Worm (Caenorhabditis elegans) whole organism, young adult: ENCODE data around the gene magu-4.

Source experiments
- C17E4.6 ChIP-seq: fragments of 200-800 bp; sonication (Bioruptor generic); IDR thresholded peaks from 2 replicates; pipeline ENCODE4 v1.3.6; 2022; ENCODE audit warnings: missing genetic modification reagents, missing genetic modification characterization, missing compliant biosample characterization
- F22D6.2 ChIP-seq: sonication (generic microtip); optimal IDR thresholded peaks from 2 replicates; lab custom pipeline; 2016; ENCODE audit warnings: mild to moderate bottlenecking, missing genetic modification characterization, missing compliant biosample characterization
- Y53F4B.3 ChIP-seq: fragments of 200-800 bp; sonication (Bioruptor generic); IDR thresholded peaks from 2 replicates; pipeline ENCODE4 v1.3.6; 2022; ENCODE audit warnings: missing genetic modification reagents, missing genetic modification characterization, missing compliant biosample characterization
- hlh-12 ChIP-seq: sonication (generic microtip); optimal IDR thresholded peaks from 2 replicates; lab custom pipeline; 2016; ENCODE audit warnings: missing genetic modification characterization, missing compliant biosample characterization
- lin-54 ChIP-seq: fragments of 200-800 bp; sonication (Bioruptor generic); optimal IDR thresholded peaks from 2 replicates; lab custom pipeline; 2018; ENCODE audit warnings: mild to moderate bottlenecking, missing genetic modification characterization, missing compliant biosample characterization
- lir-1 ChIP-seq: fragments of 200-800 bp; sonication (Bioruptor generic); conservative IDR thresholded peaks from 2 replicates; pipeline ENCODE4 v1.3.6; 2022; ENCODE audit warnings: missing genetic modification reagents, missing genetic modification characterization, missing compliant biosample characterization
- nhr-80 ChIP-seq: sonication (generic microtip); optimal IDR thresholded peaks from 2 replicates; lab custom pipeline; 2016; ENCODE audit warnings: missing genetic modification characterization, missing compliant biosample characterization
- tbx-9 ChIP-seq: sonication (generic microtip); optimal IDR thresholded peaks from 2 replicates; lab custom pipeline; 2016; ENCODE audit warnings: borderline replicate concordance, missing genetic modification characterization, inconsistent platforms, missing compliant biosample characterization

magu-4 gene

DNA sequence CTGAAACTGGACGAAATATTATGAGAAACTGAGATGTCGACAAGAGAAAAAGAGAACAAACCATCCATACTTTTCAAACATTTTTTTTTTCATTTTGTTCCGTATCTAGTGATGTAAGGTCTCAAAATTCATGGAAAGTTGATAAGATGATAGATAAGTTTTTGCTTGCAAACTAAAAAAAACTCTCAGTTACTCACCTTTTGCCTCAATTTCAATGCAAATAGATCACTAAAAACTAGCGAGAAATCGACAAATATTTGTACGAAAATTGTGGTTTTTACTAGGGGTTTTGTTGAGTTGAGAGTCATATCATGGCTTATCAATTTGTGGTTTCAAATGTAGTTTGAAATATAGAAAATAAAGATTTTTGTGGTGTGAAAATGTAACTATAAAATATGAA lies 51.2 kb downstream of the magu-4 start:
- TF ChIP-seq lir-1 (GFP tag; lab: Robert Waterston, UW) (no peak), hlh-12 (tag; lab: Kevin White, UChicago) (no peak), tbx-9 (tag; lab: Kevin White, UChicago) (no peak), nhr-80 (tag; lab: Kevin White, UChicago) (peak; percentile 31), C17E4.6 (no peak), lin-54 (no peak), Y53F4B.3 (GFP tag; lab: Robert Waterston, UW) (no peak)

ce11 chrIV:10062728-10063127 lies 53.2 kb downstream of the magu-4 start, which contains the start of gene ipla-7:
Gene ipla-7 (minus strand): TSS chrIV:10062849.
- TF ChIP-seq nhr-80 (tag; lab: Kevin White, UChicago) (peak; percentile 16), F22D6.2 (tag; lab: Kevin White, UChicago) (no peak)
